Worm (Caenorhabditis elegans) whole organism, mixed stage, embryonic: ENCODE data around the gene H03G16.5.

Experiments
- bed-3 ChIP-seq: fragments of 200-800 bp; sonication (Bioruptor generic); optimal IDR thresholded peaks from 3 replicates; lab custom pipeline; 2018; ENCODE audit warnings: mild to moderate bottlenecking, missing genetic modification characterization, moderate library complexity, missing compliant biosample characterization
- blmp-1 ChIP-seq: fragments of 150-350 bp; optimal IDR thresholded peaks from 2 replicates; lab custom pipeline; 2014; ENCODE audit warnings: missing biosample characterization, missing genetic modification characterization
- ces-1 ChIP-seq: fragments of 150-350 bp; optimal IDR thresholded peaks from 2 replicates; lab custom pipeline; 2014; ENCODE audit warnings: missing biosample characterization, missing genetic modification reagents, missing genetic modification characterization
- cnd-1 ChIP-seq: fragments of 200-800 bp; sonication (Bioruptor generic); optimal IDR thresholded peaks from 2 replicates; lab custom pipeline; 2018; ENCODE audit warnings: mild to moderate bottlenecking, missing genetic modification characterization, missing compliant biosample characterization
- elt-1 ChIP-seq: sonication (generic microtip); optimal IDR thresholded peaks from 2 replicates; lab custom pipeline; 2017; ENCODE audit warnings: missing genetic modification characterization, mild to moderate bottlenecking, missing compliant biosample characterization, antibody characterized with exemption, moderate library complexity, borderline replicate concordance; ENCODE audit not compliant: insufficient read depth
- lsy-2 ChIP-seq: fragments of 150-350 bp; optimal IDR thresholded peaks from 2 replicates; lab custom pipeline; 2014; ENCODE audit warnings: missing biosample characterization, missing genetic modification characterization
- nhr-12 ChIP-seq: fragments of 150-350 bp; optimal IDR thresholded peaks from 2 replicates; lab custom pipeline; 2014; ENCODE audit warnings: missing biosample characterization, missing genetic modification characterization
- nhr-2 ChIP-seq: fragments of 150-350 bp; optimal IDR thresholded peaks from 2 replicates; lab custom pipeline; 2014; ENCODE audit warnings: missing biosample characterization, missing genetic modification characterization
- nhr-237 ChIP-seq: fragments of 150-350 bp; optimal IDR thresholded peaks from 2 replicates; lab custom pipeline; 2014; ENCODE audit warnings: missing biosample characterization, missing genetic modification characterization
- nhr-76 ChIP-seq: sonication (generic microtip); optimal IDR thresholded peaks from 2 replicates; lab custom pipeline; 2017; ENCODE audit warnings: missing biosample characterization, missing genetic modification characterization
- pha-4 ChIP-seq: fragments of 150-350 bp; optimal IDR thresholded peaks from 2 replicates; lab custom pipeline; 2018; ENCODE audit warnings: missing biosample characterization, missing genetic modification reagents, missing genetic modification characterization
- snpc-4 ChIP-seq: fragments of 150-350 bp; optimal IDR thresholded peaks from 2 replicates; lab custom pipeline; 2014; ENCODE audit warnings: missing biosample characterization, missing genetic modification characterization
- unc-39 ChIP-seq: fragments of 150-350 bp; optimal IDR thresholded peaks from 2 replicates; lab custom pipeline; 2014; ENCODE audit warnings: missing biosample characterization, missing genetic modification characterization
- unc-62 ChIP-seq: fragments of 150-350 bp; optimal IDR thresholded peaks from 2 replicates; lab custom pipeline; 2014; ENCODE audit warnings: missing biosample characterization, missing genetic modification reagents, missing genetic modification characterization

DNA sequence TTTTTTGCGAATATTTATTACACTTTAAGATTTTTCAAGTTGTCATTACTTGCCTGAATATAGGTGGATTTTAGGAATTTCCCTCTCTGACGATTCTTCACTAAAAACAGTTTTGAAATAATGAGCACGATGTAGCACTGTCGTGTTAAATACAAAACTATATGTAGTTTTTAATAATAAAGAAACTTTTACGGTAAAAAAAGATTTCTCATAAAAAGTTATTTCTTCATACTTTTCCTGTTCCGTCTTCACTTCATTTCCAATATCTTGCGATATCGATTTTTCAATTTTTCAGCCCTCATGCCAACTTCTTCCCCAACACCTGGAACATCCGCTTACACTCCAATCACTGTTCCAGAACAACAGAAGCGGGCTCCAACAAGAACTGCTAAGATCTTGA is 4.3 kb downstream of the H03G16.5 start, which contains the start of gene H03G16.6:
- TF ChIP-seq unc-39 (no peak), lsy-2 (tag; lab: Kevin White, UChicago) (no peak), nhr-237 (tag; lab: Kevin White, UChicago) (no peak), nhr-76 (tag; lab: Kevin White, UChicago) (no peak), cnd-1 (no peak), elt-1 (no peak), ces-1 (GFP tag; lab: Kevin White, UChicago) (no peak), nhr-12 (no peak), blmp-1 (tag; lab: Kevin White, UChicago) (no peak), snpc-4 (tag; lab: Kevin White, UChicago) (no peak), pha-4 (tag; lab: Kevin White, UChicago) (no peak), unc-62 (GFP tag; lab: Kevin White, UChicago) (no peak), bed-3 (GFP tag; lab: Kevin White, UChicago) (no peak), nhr-2 (tag; lab: Kevin White, UChicago) (no peak)
